Worm (Caenorhabditis elegans): Measurements from ENCODE around the gene srh-169.

Gene srh-169

ce11 chrV:4073455-4073854 lies 25.8 kb downstream of the srh-169 start, which contains the start of gene otpl-2:
Gene otpl-2, plus strand, starts transcription at chrV:4073755.
- no peak for TF ChIP-seq ces-1 (GFP tag; optimal IDR thresholded peaks at IDR 0.05)
- TF ChIP-seq mab-5 (tag; optimal IDR thresholded peaks at IDR 0.05): no peak
- TF ChIP-seq mep-1 (tag; optimal IDR thresholded peaks at IDR 0.05): no peak
- TF ChIP-seq ham-2 (GFP tag; optimal IDR thresholded peaks at IDR 0.05): no peak
- no peak for TF ChIP-seq nhr-237 (tag; optimal IDR thresholded peaks at IDR 0.05)
- no peak for TF ChIP-seq cnd-1 (tag; optimal IDR thresholded peaks at IDR 0.05)
- no peak for TF ChIP-seq sptf-1 (tag; optimal IDR thresholded peaks at IDR 0.05)
- TF ChIP-seq drap-1 (GFP tag; optimal IDR thresholded peaks at IDR 0.05): no peak
- no peak for TF ChIP-seq hlh-1 (tag; optimal IDR thresholded peaks at IDR 0.05)
- no peak for TF ChIP-seq flh-1 (GFP tag; optimal IDR thresholded peaks at IDR 0.05)
- no peak for TF ChIP-seq unc-62 (GFP tag; optimal IDR thresholded peaks at IDR 0.05)
- TF ChIP-seq bed-3 (GFP tag; optimal IDR thresholded peaks at IDR 0.05): no peak
- no peak for TF ChIP-seq lin-32 (GFP tag; optimal IDR thresholded peaks at IDR 0.05)
- no peak for TF ChIP-seq ztf-11 (tag; optimal IDR thresholded peaks at IDR 0.05)
- no peak for TF ChIP-seq nhr-28 (tag; optimal IDR thresholded peaks at IDR 0.05)
- no peak for TF ChIP-seq lsy-2 (tag; optimal IDR thresholded peaks at IDR 0.05)
- TF ChIP-seq nhr-12 (tag; optimal IDR thresholded peaks at IDR 0.05): no peak
- TF ChIP-seq zip-8 (tag; optimal IDR thresholded peaks at IDR 0.05): no peak
- no peak for TF ChIP-seq blmp-1 (tag; optimal IDR thresholded peaks at IDR 0.05)

- TF ChIP-seq ces-1 (GFP tag; optimal IDR thresholded peaks at IDR 0.05) (no peak), lin-13 (tag; optimal IDR thresholded peaks at IDR 0.05) (no peak), drap-1 (GFP tag; optimal IDR thresholded peaks at IDR 0.05) (no peak), mab-5 (tag; optimal IDR thresholded peaks at IDR 0.05) (no peak), unc-39 (tag; optimal IDR thresholded peaks at IDR 0.05) (no peak), snpc-4 (tag; optimal IDR thresholded peaks at IDR 0.05) (no peak), bed-3 (GFP tag; optimal IDR thresholded peaks at IDR 0.05) (no peak), sem-2 (GFP tag; optimal IDR thresholded peaks at IDR 0.05) (no peak), lsy-2 (tag; optimal IDR thresholded peaks at IDR 0.05) (no peak), hlh-1 (tag; optimal IDR thresholded peaks at IDR 0.05) (no peak), pha-4 (tag; optimal IDR thresholded peaks at IDR 0.05) (no peak), elt-3 (tag; optimal IDR thresholded peaks at IDR 0.05) (no peak), ceh-43 (GFP tag; optimal IDR thresholded peaks at IDR 0.05) (no peak), mls-2 (tag; optimal IDR thresholded peaks at IDR 0.05) (no peak), nhr-2 (tag; optimal IDR thresholded peaks at IDR 0.05) (no peak), elt-1 (tag; optimal IDR thresholded peaks at IDR 0.05; ENCODE audit: borderline replicate concordance, insufficient read depth) (no peak), ceh-39 (tag; optimal IDR thresholded peaks at IDR 0.05) (no peak), ztf-11 (tag; optimal IDR thresholded peaks at IDR 0.05) (no peak), sptf-1 (tag; optimal IDR thresholded peaks at IDR 0.05) (no peak), zip-8 (tag; optimal IDR thresholded peaks at IDR 0.05) (no peak)
Measured at ce11 chrV:4080546-4080945, 32.9 kb downstream of the srh-169 start.

ce11 chrV:4081283-4081682 lies 33.6 kb downstream of the srh-169 start, which contains the start of gene srh-211:
Gene srh-211, minus strand, starts transcription at chrV:4081383.
- TF ChIP-seq snpc-4 (tag; optimal IDR thresholded peaks at IDR 0.05) (no peak), ceh-39 (tag; optimal IDR thresholded peaks at IDR 0.05) (no peak), mls-2 (tag; optimal IDR thresholded peaks at IDR 0.05) (no peak), zip-8 (tag; optimal IDR thresholded peaks at IDR 0.05) (no peak), ces-1 (GFP tag; optimal IDR thresholded peaks at IDR 0.05) (no peak), elt-3 (tag; optimal IDR thresholded peaks at IDR 0.05) (no peak), nhr-76 (tag; optimal IDR thresholded peaks at IDR 0.05) (no peak)

DNA sequence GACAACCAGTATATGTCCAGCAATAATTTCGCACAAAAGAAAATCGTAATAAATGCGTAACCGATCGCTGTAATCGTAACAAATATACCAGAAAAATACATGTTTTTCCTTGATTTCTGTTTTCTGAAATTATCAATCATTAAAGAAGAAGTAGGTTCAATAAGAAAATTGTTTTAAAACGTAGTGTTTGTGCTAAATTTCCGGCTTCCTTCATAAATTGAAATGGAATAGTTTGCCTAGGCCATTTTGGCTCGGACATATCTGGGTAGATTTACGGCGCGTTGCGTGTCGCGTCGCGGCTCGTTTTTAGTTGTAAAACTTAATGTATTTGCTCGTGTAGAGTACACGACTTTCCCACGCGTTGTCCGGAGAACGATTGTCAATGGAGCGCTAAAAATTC lies 35.3 kb downstream of the srh-169 start, which contains the start of gene F38H12.5:
TSS of gene F38H12.5 (minus strand) at position 101 of the 400 bp plus-strand sequence.
- TF ChIP-seq pha-4 (tag; optimal IDR thresholded peaks at IDR 0.05): no peak
- no peak for TF ChIP-seq flh-1 (GFP tag; optimal IDR thresholded peaks at IDR 0.05)
- no peak for TF ChIP-seq nhr-76 (tag; optimal IDR thresholded peaks at IDR 0.05)
- no peak for TF ChIP-seq sptf-1 (tag; optimal IDR thresholded peaks at IDR 0.05)
- TF ChIP-seq sem-2 (GFP tag; optimal IDR thresholded peaks at IDR 0.05): no peak
- TF ChIP-seq elt-1 (tag; optimal IDR thresholded peaks at IDR 0.05; ENCODE audit: borderline replicate concordance, insufficient read depth): no peak
- no peak for TF ChIP-seq blmp-1 (tag; optimal IDR thresholded peaks at IDR 0.05)
- no peak for TF ChIP-seq tbx-8 (GFP tag; optimal IDR thresholded peaks at IDR 0.05)
- TF ChIP-seq lin-32 (GFP tag; optimal IDR thresholded peaks at IDR 0.05): no peak
- no peak for TF ChIP-seq mls-2 (tag; optimal IDR thresholded peaks at IDR 0.05)
- no peak for TF ChIP-seq M03D4.4 (tag; optimal IDR thresholded peaks at IDR 0.05)
- TF ChIP-seq mab-5 (tag; optimal IDR thresholded peaks at IDR 0.05): no peak
- no peak for TF ChIP-seq snpc-4 (tag; optimal IDR thresholded peaks at IDR 0.05)
- TF ChIP-seq ceh-43 (GFP tag; optimal IDR thresholded peaks at IDR 0.05): no peak
- no peak for TF ChIP-seq mep-1 (tag; optimal IDR thresholded peaks at IDR 0.05)
- no peak for TF ChIP-seq elt-3 (tag; optimal IDR thresholded peaks at IDR 0.05)
- TF ChIP-seq ceh-39 (tag; optimal IDR thresholded peaks at IDR 0.05): no peak
- no peak for TF ChIP-seq ham-2 (GFP tag; optimal IDR thresholded peaks at IDR 0.05)

Measured in whole organism, mixed stage, embryonic.